Fruit fly (Drosophila melanogaster) whole organism, adult: ENCODE data around the gene Nost.

Source experiments
- CG14711 ChIP-seq: fragments of 200-800 bp; sonication (Bioruptor generic); optimal IDR thresholded peaks from 2 replicates; lab custom pipeline; 2018; ENCODE audit warnings: missing biosample characterization, mild to moderate bottlenecking, missing genetic modification characterization, moderate library complexity
- CG1620 ChIP-seq: fragments of 200-800 bp; sonication (Bioruptor generic); optimal IDR thresholded peaks from 2 replicates; lab custom pipeline; 2016; ENCODE audit warnings: missing biosample characterization, missing genetic modification characterization
- CG33017 ChIP-seq: fragments of 200-800 bp; sonication (Bioruptor generic); optimal IDR thresholded peaks from 2 replicates; lab custom pipeline; 2018; ENCODE audit warnings: missing biosample characterization, mild to moderate bottlenecking, missing genetic modification characterization, moderate library complexity
- CG5204 ChIP-seq: fragments of 200-800 bp; sonication (Bioruptor generic); optimal IDR thresholded peaks from 2 replicates; lab custom pipeline; 2016; ENCODE audit warnings: missing biosample characterization, missing genetic modification characterization
- CG7045 ChIP-seq: fragments of 200-800 bp; sonication (Bioruptor generic); optimal IDR thresholded peaks from 2 replicates; lab custom pipeline; 2017; ENCODE audit warnings: missing biosample characterization, mild to moderate bottlenecking, missing genetic modification characterization
- CG7101 ChIP-seq: fragments of 200-800 bp; sonication (Bioruptor generic); optimal IDR thresholded peaks from 2 replicates; lab custom pipeline; 2018; ENCODE audit warnings: missing biosample characterization, mild to moderate bottlenecking, missing genetic modification characterization, moderate library complexity
- Hr96 ChIP-seq: fragments of 200-800 bp; sonication (Bioruptor generic); optimal IDR thresholded peaks from 2 replicates; lab custom pipeline; 2016; ENCODE audit warnings: missing biosample characterization, missing genetic modification characterization
- Mnt ChIP-seq: fragments of 200-800 bp; sonication (Bioruptor generic); optimal IDR thresholded peaks from 2 replicates; lab custom pipeline; 2016; ENCODE audit warnings: missing biosample characterization, mild to moderate bottlenecking, missing genetic modification characterization
- cic ChIP-seq: fragments of 200-800 bp; sonication (Bioruptor generic); optimal IDR thresholded peaks from 2 replicates; lab custom pipeline; 2017; ENCODE audit warnings: missing biosample characterization, mild to moderate bottlenecking, missing genetic modification characterization, moderate library complexity
- cnc ChIP-seq, 2 experiments: fragments of >200 bp; optimal IDR thresholded peaks; 2 replicates each; lab custom pipeline; 2017
- kay ChIP-seq: fragments of 200-800 bp; sonication (Bioruptor generic); peaks from one replicate; lab custom pipeline; 2016; ENCODE audit warnings: missing biosample characterization, missing genetic modification characterization, borderline replicate concordance
- ovo ChIP-seq: fragments of 200-800 bp; sonication (Bioruptor generic); optimal IDR thresholded peaks from 2 replicates; lab custom pipeline; 2016; ENCODE audit warnings: missing biosample characterization, missing genetic modification characterization
- pad ChIP-seq: fragments of 200-800 bp; sonication (Bioruptor generic); optimal IDR thresholded peaks from 3 replicates; lab custom pipeline; 2017; ENCODE audit warnings: missing biosample characterization, missing genetic modification characterization, mild to moderate bottlenecking, moderate library complexity, missing genetic modification reagents
- tj ChIP-seq: fragments of 200-800 bp; sonication (Bioruptor generic); optimal IDR thresholded peaks from 3 replicates; lab custom pipeline; 2017; ENCODE audit warnings: missing biosample characterization, mild to moderate bottlenecking, missing genetic modification characterization, moderate library complexity

dm6 chrX:9077558-9077957 lies 47.6 kb downstream of the Nost start:
- TF ChIP-seq CG33017 (tag; lab: Kevin White, UChicago) (no peak), kay (GFP tag; lab: Kevin White, UChicago) (no peak), Hr96 (GFP tag; lab: Kevin White, UChicago) (no peak), pad (GFP tag; lab: Kevin White, UChicago) (no peak), cic (GFP tag; lab: Kevin White, UChicago) (no peak), Mnt (GFP tag; lab: Kevin White, UChicago) (no peak), CG5204 (no peak), ovo (no peak), CG7045 (no peak), CG7101 (tag; lab: Kevin White, UChicago) (no peak), tj (no peak), CG1620 (no peak), CG14711 (tag; lab: Kevin White, UChicago) (no peak), cnc (optimal IDR thresholded peaks at IDR 0.05; lab: Kevin White, UChicago) (no peak)
